Worm (Caenorhabditis elegans) whole organism, young adult: Measurements from ENCODE around the gene F56H9.2.

Experiments used
- C17E4.6 ChIP-seq: fragments of 200-800 bp; sonication (Bioruptor generic); IDR thresholded peaks from 2 replicates; pipeline ENCODE4 v1.3.6; 2022; ENCODE audit warnings: missing genetic modification reagents, missing genetic modification characterization, missing compliant biosample characterization
- F22D6.2 ChIP-seq: sonication (generic microtip); optimal IDR thresholded peaks from 2 replicates; lab custom pipeline; 2016; ENCODE audit warnings: mild to moderate bottlenecking, missing genetic modification characterization, missing compliant biosample characterization
- F39B2.1 ChIP-seq: fragments of 200-800 bp; sonication (Bioruptor generic); IDR thresholded peaks from 2 replicates; pipeline ENCODE4 v1.3.6; 2022; ENCODE audit warnings: missing genetic modification reagents, missing genetic modification characterization, missing compliant biosample characterization
- F52B5.7 ChIP-seq: sonication (generic microtip); optimal IDR thresholded peaks from 2 replicates; lab custom pipeline; 2016; ENCODE audit warnings: mild to moderate bottlenecking, missing genetic modification characterization, missing compliant biosample characterization
- F57A8.1 ChIP-seq: fragments of 200-800 bp; sonication (Bioruptor generic); optimal IDR thresholded peaks from 2 replicates; lab custom pipeline; 2018; ENCODE audit warnings: mild to moderate bottlenecking, missing genetic modification characterization, moderate library complexity, missing compliant biosample characterization
- F57C9.4 ChIP-seq: sonication (generic microtip); optimal IDR thresholded peaks from 2 replicates; lab custom pipeline; 2017; ENCODE audit warnings: mild to moderate bottlenecking, missing genetic modification characterization, missing compliant biosample characterization
- K11D2.4 ChIP-seq: fragments of 200-800 bp; sonication (Bioruptor generic); IDR thresholded peaks from 2 replicates; pipeline ENCODE4 v1.3.6; 2022; ENCODE audit warnings: missing genetic modification reagents, missing genetic modification characterization, missing compliant biosample characterization
- Y53G8AR.9 ChIP-seq: fragments of 200-800 bp; sonication (Bioruptor generic); conservative IDR thresholded peaks from 2 replicates; pipeline ENCODE4 v1.3.6; 2022; ENCODE audit warnings: missing genetic modification reagents, missing genetic modification characterization, missing compliant biosample characterization
- Y79H2A.3 ChIP-seq: fragments of 200-800 bp; sonication (Bioruptor generic); conservative IDR thresholded peaks from 2 replicates; pipeline ENCODE4 v1.3.6; 2022; ENCODE audit warnings: missing genetic modification reagents, missing genetic modification characterization, missing compliant biosample characterization
- ZK185.1 ChIP-seq: sonication (generic microtip); optimal IDR thresholded peaks from 2 replicates; lab custom pipeline; 2016; ENCODE audit warnings: mild to moderate bottlenecking, missing genetic modification characterization, missing compliant biosample characterization; ENCODE audit not compliant: poor library complexity, severe bottlenecking
- akir-1 ChIP-seq: fragments of 200-800 bp; sonication (Bioruptor generic); optimal IDR thresholded peaks from 2 replicates; lab custom pipeline; 2018; ENCODE audit warnings: mild to moderate bottlenecking, missing genetic modification characterization, moderate library complexity, missing compliant biosample characterization
- ama-1 ChIP-seq, 3 experiments: fragments of 150-350 bp in 1 of 3; sonication (generic microtip) in 2 of 3; optimal IDR thresholded peaks; 2 replicates each; lab custom pipeline; 2014 to 2018; ENCODE audit warnings: missing biosample characterization in 2 of 3, missing genetic modification characterization in 2 of 3, missing genetic modification reagents in 2 of 3
- atf-7 ChIP-seq: sonication (generic microtip); optimal IDR thresholded peaks from 2 replicates; lab custom pipeline; 2017; ENCODE audit warnings: mild to moderate bottlenecking, missing genetic modification characterization, missing compliant biosample characterization
- attf-6 ChIP-seq: fragments of 200-800 bp; sonication (Bioruptor generic); IDR thresholded peaks from 2 replicates; pipeline ENCODE4 v1.3.6; 2022; ENCODE audit warnings: missing genetic modification reagents, missing genetic modification characterization, missing compliant biosample characterization
- bed-1 ChIP-seq: fragments of 200-800 bp; sonication (Bioruptor generic); IDR thresholded peaks from 2 replicates; pipeline ENCODE4 v1.3.6; 2022; ENCODE audit warnings: missing genetic modification reagents, missing genetic modification characterization, missing compliant biosample characterization
- ceh-27 ChIP-seq: fragments of 200-800 bp; sonication (Bioruptor generic); optimal IDR thresholded peaks from 2 replicates; lab custom pipeline; 2018; ENCODE audit warnings: mild to moderate bottlenecking, missing genetic modification characterization, moderate library complexity, missing compliant biosample characterization
- ceh-91 ChIP-seq: fragments of 200-800 bp; sonication (Bioruptor generic); IDR thresholded peaks from 2 replicates; pipeline ENCODE4 v1.3.6; 2022; ENCODE audit warnings: missing genetic modification reagents, missing genetic modification characterization, missing compliant biosample characterization
- chd-7 ChIP-seq: sonication (generic microtip); optimal IDR thresholded peaks from 2 replicates; lab custom pipeline; 2016; ENCODE audit warnings: mild to moderate bottlenecking, missing genetic modification characterization, moderate library complexity, missing compliant biosample characterization
- dpl-1 ChIP-seq: fragments of 150-350 bp; optimal IDR thresholded peaks from 2 replicates; lab custom pipeline; 2014; ENCODE audit warnings: missing biosample characterization, missing genetic modification reagents, missing genetic modification characterization
- efl-1 ChIP-seq: fragments of 150-350 bp; optimal IDR thresholded peaks from 2 replicates; lab custom pipeline; 2014; ENCODE audit warnings: missing biosample characterization, missing genetic modification reagents, missing genetic modification characterization
- fkh-3 ChIP-seq: sonication (generic microtip); optimal IDR thresholded peaks from 2 replicates; lab custom pipeline; 2016; ENCODE audit warnings: mild to moderate bottlenecking, missing genetic modification characterization, missing compliant biosample characterization
- gei-17 ChIP-seq: fragments of 200-800 bp; sonication (Bioruptor generic); optimal IDR thresholded peaks from 2 replicates; lab custom pipeline; 2018; ENCODE audit warnings: mild to moderate bottlenecking, missing genetic modification characterization, missing compliant biosample characterization
- hlh-12 ChIP-seq: sonication (generic microtip); optimal IDR thresholded peaks from 2 replicates; lab custom pipeline; 2016; ENCODE audit warnings: missing genetic modification characterization, missing compliant biosample characterization
- hmg-1.2 ChIP-seq: fragments of 200-800 bp; sonication (Bioruptor generic); IDR thresholded peaks from 2 replicates; pipeline ENCODE4 v1.3.6; 2022; ENCODE audit warnings: missing genetic modification reagents, missing genetic modification characterization, missing compliant biosample characterization
- hrde-1 ChIP-seq: sonication (generic microtip); optimal IDR thresholded peaks from 2 replicates; lab custom pipeline; 2016; ENCODE audit warnings: missing genetic modification characterization, mild to moderate bottlenecking, missing compliant biosample characterization, moderate library complexity, missing genotype, missing genetic modification reagents, borderline replicate concordance
- hsf-1 ChIP-seq: fragments of 200-800 bp; sonication (Bioruptor generic); IDR thresholded peaks from 2 replicates; pipeline ENCODE4 v1.3.6; 2022; ENCODE audit warnings: missing genetic modification reagents, missing genetic modification characterization, missing compliant biosample characterization
- let-526 ChIP-seq: fragments of 200-800 bp; sonication (Bioruptor generic); IDR thresholded peaks from 2 replicates; pipeline ENCODE4 v1.3.6; 2022; ENCODE audit warnings: missing genetic modification reagents, missing genetic modification characterization, missing compliant biosample characterization
- let-607 ChIP-seq, 2 experiments: fragments of 200-800 bp in 1 of 2; sonication (Bioruptor generic) in 1 of 2; sonication (generic microtip) in 1 of 2; optimal IDR thresholded peaks; 2 replicates each; lab custom pipeline; 2016 to 2018; ENCODE audit warnings: mild to moderate bottlenecking in 2 of 2, missing compliant biosample characterization in 2 of 2, missing genetic modification characterization in 2 of 2, moderate library complexity in 2 of 2, missing genotype in 1 of 2
- lin-54 ChIP-seq: fragments of 200-800 bp; sonication (Bioruptor generic); optimal IDR thresholded peaks from 2 replicates; lab custom pipeline; 2018; ENCODE audit warnings: mild to moderate bottlenecking, missing genetic modification characterization, missing compliant biosample characterization
- lir-1 ChIP-seq: fragments of 200-800 bp; sonication (Bioruptor generic); conservative IDR thresholded peaks from 2 replicates; pipeline ENCODE4 v1.3.6; 2022; ENCODE audit warnings: missing genetic modification reagents, missing genetic modification characterization, missing compliant biosample characterization
- madf-10 ChIP-seq: sonication (generic microtip); optimal IDR thresholded peaks from 2 replicates; lab custom pipeline; 2016; ENCODE audit warnings: mild to moderate bottlenecking, missing genetic modification characterization, missing compliant biosample characterization
- nhr-80 ChIP-seq: sonication (generic microtip); optimal IDR thresholded peaks from 2 replicates; lab custom pipeline; 2016; ENCODE audit warnings: missing genetic modification characterization, missing compliant biosample characterization
- rpc-1 ChIP-seq, 2 experiments: fragments of 150-350 bp in 1 of 2; sonication (generic microtip) in 1 of 2; optimal IDR thresholded peaks; 2 replicates each; lab custom pipeline; 2014 to 2018; ENCODE audit warnings: missing biosample characterization in 1 of 2, missing genetic modification characterization in 1 of 2, missing genetic modification reagents in 1 of 2, missing genotype in 1 of 2
- sdz-38 ChIP-seq: sonication (generic microtip); optimal IDR thresholded peaks from 2 replicates; lab custom pipeline; 2016; ENCODE audit warnings: missing genotype, missing genetic modification characterization, missing compliant biosample characterization
- snpc-4 ChIP-seq, 5 experiments: fragments of 150-350 bp in 1 of 5; sonication (generic microtip) in 4 of 5; optimal IDR thresholded peaks; 2 replicates each; lab custom pipeline; 2014 to 2018; ENCODE audit warnings: missing genetic modification characterization in 5 of 5, missing biosample characterization in 3 of 5, antibody characterized with exemption in 2 of 5, mild to moderate bottlenecking in 2 of 5, missing compliant biosample characterization in 2 of 5, missing genotype in 2 of 5, moderate library complexity in 2 of 5, missing genetic modification reagents in 1 of 5
- sptf-2 ChIP-seq: fragments of 200-800 bp; sonication (Bioruptor generic); optimal IDR thresholded peaks from 2 replicates; lab custom pipeline; 2018; ENCODE audit warnings: mild to moderate bottlenecking, missing genetic modification characterization, missing compliant biosample characterization
- tlf-1 ChIP-seq: fragments of 200-800 bp; sonication (Bioruptor generic); optimal IDR thresholded peaks from 2 replicates; lab custom pipeline; 2018; ENCODE audit warnings: mild to moderate bottlenecking, missing genetic modification characterization, missing compliant biosample characterization
- unc-62 ChIP-seq: fragments of 150-350 bp; optimal IDR thresholded peaks from 2 replicates; lab custom pipeline; 2014; ENCODE audit warnings: missing biosample characterization, missing genetic modification reagents, missing genetic modification characterization
- zfh-2 ChIP-seq: fragments of 200-800 bp; sonication (Bioruptor generic); conservative IDR thresholded peaks from 2 replicates; pipeline ENCODE4 v1.3.6; 2022; ENCODE audit warnings: missing genetic modification reagents, missing genetic modification characterization, missing compliant biosample characterization
- ztf-18 ChIP-seq: sonication (generic microtip); optimal IDR thresholded peaks from 2 replicates; lab custom pipeline; 2016; ENCODE audit warnings: missing genotype, mild to moderate bottlenecking, missing genetic modification characterization, missing compliant biosample characterization
- ztf-28 ChIP-seq: fragments of 200-800 bp; sonication (Bioruptor generic); IDR thresholded peaks from 2 replicates; pipeline ENCODE4 v1.3.6; 2022; ENCODE audit warnings: missing genetic modification reagents, missing genetic modification characterization, missing compliant biosample characterization

F56H9.2 gene

ce11 chrV:12644500-12644899 lies 7.0 kb downstream of the F56H9.2 start, which contains the start of gene F56H9.8:
F56H9.8 (plus strand) TSS chrV:12644800.
- TF ChIP-seq sdz-38 (tag; lab: Kevin White, UChicago) (no peak), hlh-12 (tag; lab: Kevin White, UChicago) (no peak), sptf-2 (GFP tag; lab: Kevin White, UChicago) (no peak), F39B2.1 (no peak), snpc-4 (GFP tag; optimal IDR thresholded peaks at IDR 0.05; lab: Kevin White, UChicago) (no peak), snpc-4 (tag; optimal IDR thresholded peaks at IDR 0.05; lab: Kevin White, UChicago) (no peak), lir-1 (GFP tag; lab: Robert Waterston, UW) (no peak), let-526 (GFP tag; lab: Robert Waterston, UW) (no peak), Y53G8AR.9 (GFP tag; lab: Robert Waterston, UW) (no peak)
- TF ChIP-seq, all 124 proteins: peak for 0

ce11 chrV:12649213-12649612 lies 11.8 kb downstream of the F56H9.2 start, which contains the start of gene gpa-9:
gpa-9 (minus strand) TSS chrV:12649313.
- TF ChIP-seq atf-7 (tag; lab: Kevin White, UChicago) (no peak), let-607 (tag; optimal IDR thresholded peaks at IDR 0.05; lab: Kevin White, UChicago) (no peak)

DNA sequence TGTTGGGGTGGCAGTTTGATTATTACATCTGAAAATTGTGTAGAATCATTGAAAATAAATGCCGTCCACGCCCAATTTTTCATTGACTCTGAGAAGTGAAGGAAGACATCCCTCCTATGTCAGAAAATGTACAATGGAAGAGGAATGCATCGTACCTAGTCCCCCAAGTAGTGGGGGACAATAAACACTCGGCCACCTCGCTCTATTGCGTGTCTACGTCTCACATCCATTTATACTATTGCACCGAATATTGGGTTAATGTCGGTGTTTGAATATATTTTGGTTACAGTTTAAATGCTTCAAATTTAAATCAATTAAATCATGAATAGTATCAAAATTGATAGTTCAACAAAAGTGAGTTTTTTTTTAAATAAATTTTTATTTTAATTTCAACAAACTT lies 12.2 kb downstream of the F56H9.2 start, which contains the start of gene lin-25:
Gene lin-25 (plus strand): TSS at position 290 of the 400 bp plus-strand sequence.
- TF ChIP-seq hrde-1 (tag; lab: Kevin White, UChicago) (no peak), nhr-80 (tag; lab: Kevin White, UChicago) (peak; percentile 53), ZK185.1 (tag; lab: Kevin White, UChicago) (peak; percentile 23)
- TF ChIP-seq, all 124 proteins: peak for 2

DNA sequence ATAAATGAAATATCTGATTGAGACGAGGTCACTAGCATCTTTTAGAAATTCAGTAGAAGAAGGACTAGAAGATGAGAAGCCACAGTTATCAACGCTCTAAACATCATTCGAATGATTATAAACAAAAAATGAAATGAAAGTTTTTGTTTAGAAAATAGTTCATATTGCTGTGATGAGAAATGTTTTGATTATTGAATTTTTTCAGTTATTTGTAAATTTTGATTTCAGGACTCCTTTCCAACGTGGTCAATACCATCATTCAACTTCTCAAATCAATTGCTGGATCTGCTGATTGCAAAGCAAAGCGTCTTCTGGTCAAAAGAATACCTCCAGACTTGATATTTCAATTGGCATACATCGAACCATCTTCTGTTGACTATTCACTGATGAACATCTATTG lies 20.7 kb downstream of the F56H9.2 start, which contains the start of gene W05B10.6:
Gene W05B10.6 (minus strand): TSS at position 101 of the 400 bp plus-strand sequence.
- TF ChIP-seq F52B5.7 (tag; lab: Kevin White, UChicago) (no peak), tlf-1 (GFP tag; lab: Kevin White, UChicago) (no peak), F57C9.4 (tag; lab: Kevin White, UChicago) (no peak), C17E4.6 (GFP tag; lab: Robert Waterston, UW) (no peak), rpc-1 (optimal IDR thresholded peaks at IDR 0.05; lab: Kevin White, UChicago) (no peak), rpc-1 (tag; optimal IDR thresholded peaks at IDR 0.05; lab: Kevin White, UChicago) (no peak), hsf-1 (no peak), F57A8.1 (GFP tag; lab: Kevin White, UChicago) (no peak), madf-10 (tag; lab: Kevin White, UChicago) (no peak), dpl-1 (no peak), fkh-3 (no peak), hmg-1.2 (no peak), gei-17 (GFP tag; lab: Kevin White, UChicago) (no peak), nhr-80 (tag; lab: Kevin White, UChicago) (no peak), Y79H2A.3 (GFP tag; lab: Robert Waterston, UW) (no peak), chd-7 (tag; lab: Kevin White, UChicago) (no peak), K11D2.4 (no peak), unc-62 (no peak), bed-1 (GFP tag; lab: Robert Waterston, UW) (no peak)

DNA sequence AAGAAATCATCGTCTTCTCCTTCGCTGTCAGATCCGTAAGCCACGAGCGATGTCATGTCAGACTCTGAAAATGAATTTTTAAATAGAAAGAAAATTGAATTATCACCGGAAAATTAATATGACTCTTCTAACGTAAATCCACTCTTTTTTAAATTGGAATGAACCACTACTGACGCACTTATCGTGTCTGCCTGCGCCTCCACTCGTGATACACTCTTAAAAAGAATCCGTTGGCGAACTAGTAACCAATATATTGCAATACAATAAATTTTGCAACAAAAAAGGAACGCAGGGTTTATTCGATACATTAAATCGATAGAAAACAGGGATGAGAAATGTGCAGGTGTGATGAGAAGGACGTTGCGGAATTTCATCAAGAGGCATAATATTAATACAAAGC lies 22.0 kb downstream of the F56H9.2 start, which contains the start of gene ccch-3:
Gene ccch-3 (minus strand): TSS at position 262 of the 400 bp plus-strand sequence.
- no peak for TF ChIP-seq attf-6
- no peak for TF ChIP-seq zfh-2
- TF ChIP-seq ztf-18 (tag; lab: Kevin White, UChicago): peak; percentile 90
- peak; percentile 65 for TF ChIP-seq atf-7 (tag; lab: Kevin White, UChicago)
- TF ChIP-seq akir-1 (GFP tag; lab: Kevin White, UChicago): no peak
- TF ChIP-seq let-607 (tag; optimal IDR thresholded peaks at IDR 0.05; lab: Kevin White, UChicago): peak; percentile 7 to 12
- TF ChIP-seq ceh-27 (GFP tag; lab: Kevin White, UChicago): peak; percentile 67
- no peak for TF ChIP-seq F22D6.2 (tag; lab: Kevin White, UChicago)
- TF ChIP-seq efl-1 (GFP tag; lab: Kevin White, UChicago): no peak
- TF ChIP-seq ztf-28 (GFP tag; lab: Robert Waterston, UW): no peak
- TF ChIP-seq lir-1 (GFP tag; lab: Robert Waterston, UW): 0 out of 2 replicates have a peak, but pooled peaks have one; percentile 46
- TF ChIP-seq hlh-12 (tag; lab: Kevin White, UChicago): no peak
- no peak for TF ChIP-seq ama-1 (optimal IDR thresholded peaks at IDR 0.05; lab: Kevin White, UChicago)
- no peak for TF ChIP-seq ama-1 (GFP tag; optimal IDR thresholded peaks at IDR 0.05; lab: Kevin White, UChicago)
- TF ChIP-seq lin-54 (GFP tag; lab: Kevin White, UChicago): peak; percentile 83
- no peak for TF ChIP-seq ceh-91 (GFP tag; lab: Robert Waterston, UW)
